Fruit fly (Drosophila melanogaster) whole organism, prepupa: Measurements from ENCODE around the gene CNMa.

Experiments
- CG10631 ChIP-seq: fragments of 200-800 bp; sonication (Bioruptor generic); optimal IDR thresholded peaks from 2 replicates; lab custom pipeline; 2016; ENCODE audit warnings: missing biosample characterization, missing genetic modification characterization
- CG10669 ChIP-seq: fragments of 200-800 bp; sonication (Bioruptor generic); optimal IDR thresholded peaks from 3 replicates; lab custom pipeline; 2018; ENCODE audit warnings: missing biosample characterization, mild to moderate bottlenecking, missing genetic modification characterization, moderate library complexity
- CG11762 ChIP-seq: fragments of 200-800 bp; sonication (Bioruptor generic); optimal IDR thresholded peaks from 3 replicates; lab custom pipeline; 2016; ENCODE audit warnings: missing biosample characterization, missing genetic modification characterization; ENCODE audit not compliant: insufficient read depth
- CG11902 ChIP-seq: fragments of 200-800 bp; sonication (Bioruptor generic); optimal IDR thresholded peaks from 3 replicates; lab custom pipeline; 2016; ENCODE audit warnings: missing biosample characterization, missing genetic modification characterization
- CG1621 ChIP-seq: fragments of 200-800 bp; sonication (Bioruptor generic); optimal IDR thresholded peaks from 3 replicates; lab custom pipeline; 2018; ENCODE audit warnings: missing biosample characterization, mild to moderate bottlenecking, missing genetic modification characterization
- CG16779 ChIP-seq: fragments of 200-800 bp; sonication (Bioruptor generic); optimal IDR thresholded peaks from 3 replicates; lab custom pipeline; 2017; ENCODE audit warnings: missing biosample characterization, mild to moderate bottlenecking, missing genetic modification characterization
- CG3032 ChIP-seq: fragments of 200-800 bp; optimal IDR thresholded peaks from 2 replicates; lab custom pipeline; 2019; ENCODE audit warnings: missing biosample characterization, mild to moderate bottlenecking, missing genetic modification characterization, moderate library complexity
- CG31627 ChIP-seq: fragments of 200-800 bp; sonication (Bioruptor generic); optimal IDR thresholded peaks from 3 replicates; lab custom pipeline; 2016; ENCODE audit warnings: missing biosample characterization, missing genetic modification characterization
- CG32006 ChIP-seq: fragments of 200-800 bp; sonication (Bioruptor generic); optimal IDR thresholded peaks from 3 replicates; lab custom pipeline; 2017; ENCODE audit warnings: missing biosample characterization, mild to moderate bottlenecking, missing genetic modification characterization
- CG34406 ChIP-seq: fragments of 200-800 bp; sonication (Bioruptor generic); optimal IDR thresholded peaks from 3 replicates; lab custom pipeline; 2016; ENCODE audit warnings: missing biosample characterization, missing genetic modification characterization
- CG3919 ChIP-seq: fragments of 200-800 bp; sonication (Bioruptor generic); optimal IDR thresholded peaks from 3 replicates; lab custom pipeline; 2016; ENCODE audit warnings: missing biosample characterization, missing genetic modification characterization
- CG4318 ChIP-seq: fragments of 200-800 bp; sonication (Bioruptor generic); optimal IDR thresholded peaks from 3 replicates; lab custom pipeline; 2017; ENCODE audit warnings: missing biosample characterization, mild to moderate bottlenecking, missing genetic modification characterization
- CG6163 ChIP-seq: fragments of 200-800 bp; sonication (Bioruptor generic); IDR thresholded peaks from 3 replicates; pipeline ENCODE4 v1.3.6; 2022; ENCODE audit warnings: missing biosample characterization, missing genetic modification characterization
- CG6276 ChIP-seq: fragments of 200-800 bp; sonication (Bioruptor generic); optimal IDR thresholded peaks from 2 replicates; lab custom pipeline; 2017; ENCODE audit warnings: missing biosample characterization, mild to moderate bottlenecking, missing genetic modification characterization
- CG6808 ChIP-seq: fragments of 200-800 bp; sonication (Bioruptor generic); optimal IDR thresholded peaks from 3 replicates; lab custom pipeline; 2017; ENCODE audit warnings: missing biosample characterization, missing genetic modification characterization, mild to moderate bottlenecking, moderate library complexity, missing genetic modification reagents
- CG7368 ChIP-seq: fragments of 200-800 bp; sonication (Bioruptor generic); optimal IDR thresholded peaks from 3 replicates; lab custom pipeline; 2016; ENCODE audit warnings: missing biosample characterization, missing genetic modification characterization
- CG8119 ChIP-seq: fragments of 200-800 bp; sonication (Bioruptor generic); IDR thresholded peaks from 3 replicates; pipeline ENCODE4 v1.3.6; 2022; ENCODE audit warnings: missing biosample characterization, missing genetic modification characterization
- CG8319 ChIP-seq: fragments of 200-800 bp; sonication (Bioruptor generic); optimal IDR thresholded peaks from 3 replicates; lab custom pipeline; 2016; ENCODE audit warnings: missing biosample characterization, missing genetic modification characterization
- CG8632 ChIP-seq: fragments of 200-800 bp; sonication (Bioruptor generic); optimal IDR thresholded peaks from 3 replicates; lab custom pipeline; 2016; ENCODE audit warnings: missing biosample characterization, missing genetic modification characterization
- CG9139 ChIP-seq: fragments of 200-800 bp; sonication (Bioruptor generic); optimal IDR thresholded peaks from 3 replicates; lab custom pipeline; 2017; ENCODE audit warnings: missing biosample characterization, mild to moderate bottlenecking, missing genetic modification characterization
- Eip75B ChIP-seq: fragments of 200-800 bp; sonication (Bioruptor generic); optimal IDR thresholded peaks from 3 replicates; lab custom pipeline; 2016; ENCODE audit warnings: missing biosample characterization, missing genetic modification characterization
- Eip93F ChIP-seq: fragments of 200-800 bp; sonication (Bioruptor generic); optimal IDR thresholded peaks from 2 replicates; lab custom pipeline; 2016; ENCODE audit warnings: missing biosample characterization, mild to moderate bottlenecking, missing genetic modification characterization
- Ets21C ChIP-seq: fragments of 200-800 bp; sonication (Bioruptor generic); optimal IDR thresholded peaks from 3 replicates; lab custom pipeline; 2016; ENCODE audit warnings: missing biosample characterization, missing genetic modification characterization
- Ets96B ChIP-seq: fragments of 200-800 bp; optimal IDR thresholded peaks from 2 replicates; lab custom pipeline; 2019; ENCODE audit warnings: missing biosample characterization, mild to moderate bottlenecking, missing genetic modification characterization, moderate library complexity
- Gug ChIP-seq: fragments of 200-800 bp; sonication (Bioruptor generic); IDR thresholded peaks from 2 replicates; pipeline ENCODE4 v1.3.6; 2022; ENCODE audit warnings: missing biosample characterization, missing genetic modification characterization
- Hr39 ChIP-seq: fragments of 200-800 bp; sonication (Bioruptor generic); optimal IDR thresholded peaks from 2 replicates; lab custom pipeline; 2016; ENCODE audit warnings: missing biosample characterization, missing genetic modification characterization
- Hr4 ChIP-seq: fragments of 200-800 bp; sonication (Bioruptor generic); optimal IDR thresholded peaks from 3 replicates; lab custom pipeline; 2016; ENCODE audit warnings: missing biosample characterization, missing genetic modification characterization
- Lpt ChIP-seq: fragments of 200-800 bp; sonication (Bioruptor generic); optimal IDR thresholded peaks from 3 replicates; lab custom pipeline; 2016; ENCODE audit warnings: missing biosample characterization, missing genetic modification characterization
- OdsH ChIP-seq: fragments of 200-800 bp; sonication (Bioruptor generic); optimal IDR thresholded peaks from 3 replicates; lab custom pipeline; 2016; ENCODE audit warnings: missing biosample characterization, missing genetic modification characterization
- Sox102F ChIP-seq: fragments of 200-800 bp; sonication (Bioruptor generic); optimal IDR thresholded peaks from 2 replicates; lab custom pipeline; 2016; ENCODE audit warnings: missing biosample characterization, mild to moderate bottlenecking, missing genetic modification characterization
- Sox15 ChIP-seq: fragments of 200-800 bp; sonication (Bioruptor generic); optimal IDR thresholded peaks from 3 replicates; lab custom pipeline; 2016; ENCODE audit warnings: missing biosample characterization, missing genetic modification characterization
- achi ChIP-seq: fragments of 200-800 bp; sonication (Bioruptor generic); optimal IDR thresholded peaks from 3 replicates; lab custom pipeline; 2016; ENCODE audit warnings: missing biosample characterization, missing genetic modification characterization
- acj6 ChIP-seq: fragments of 200-800 bp; sonication (Bioruptor generic); optimal IDR thresholded peaks from 3 replicates; lab custom pipeline; 2016; ENCODE audit warnings: missing biosample characterization, missing genetic modification characterization
- cyc ChIP-seq: fragments of 200-800 bp; sonication (Bioruptor generic); optimal IDR thresholded peaks from 3 replicates; lab custom pipeline; 2016; ENCODE audit warnings: missing biosample characterization, missing genetic modification characterization
- dac ChIP-seq: fragments of 200-800 bp; sonication (Bioruptor generic); optimal IDR thresholded peaks from 2 replicates; lab custom pipeline; 2017; ENCODE audit warnings: missing biosample characterization, mild to moderate bottlenecking, missing genetic modification characterization
- eg ChIP-seq: fragments of 200-800 bp; sonication (Bioruptor generic); IDR thresholded peaks from 3 replicates; pipeline ENCODE4 v1.3.6; 2022; ENCODE audit warnings: missing biosample characterization, missing genetic modification characterization
- esn ChIP-seq: fragments of 200-800 bp; sonication (Bioruptor generic); optimal IDR thresholded peaks from 2 replicates; lab custom pipeline; 2016; ENCODE audit warnings: missing biosample characterization, mild to moderate bottlenecking, missing genetic modification characterization, moderate library complexity
- fd59A ChIP-seq: fragments of 200-800 bp; sonication (Bioruptor generic); optimal IDR thresholded peaks from 2 replicates; lab custom pipeline; 2017; ENCODE audit warnings: missing biosample characterization, mild to moderate bottlenecking, missing genetic modification characterization, missing genetic modification reagents
- fd85E ChIP-seq: fragments of 200-800 bp; sonication (Bioruptor generic); optimal IDR thresholded peaks from 3 replicates; lab custom pipeline; 2016; ENCODE audit warnings: missing biosample characterization, missing genetic modification characterization
- fkh ChIP-seq: fragments of 200-800 bp; sonication (Bioruptor generic); optimal IDR thresholded peaks from 3 replicates; lab custom pipeline; 2017; ENCODE audit warnings: missing biosample characterization, mild to moderate bottlenecking, missing genetic modification characterization, moderate library complexity
- lz ChIP-seq: fragments of 200-800 bp; sonication (Bioruptor generic); optimal IDR thresholded peaks from 3 replicates; lab custom pipeline; 2016; ENCODE audit warnings: missing biosample characterization, missing genetic modification characterization
- pdm3 ChIP-seq: fragments of 200-800 bp; sonication (Bioruptor generic); optimal IDR thresholded peaks from 3 replicates; lab custom pipeline; 2016; ENCODE audit warnings: missing biosample characterization, missing genetic modification characterization
- salr ChIP-seq, 2 experiments: fragments of 200-800 bp; sonication (Bioruptor generic); optimal IDR thresholded peaks; 3 replicates each; lab custom pipeline; 2016 to 2018; ENCODE audit warnings: missing biosample characterization in 2 of 2, missing genetic modification characterization in 2 of 2, mild to moderate bottlenecking in 1 of 2
- svp ChIP-seq: fragments of 200-800 bp; sonication (Bioruptor generic); peaks from one replicate; lab custom pipeline; 2016; ENCODE audit warnings: missing biosample characterization, missing genetic modification characterization
- vri ChIP-seq: fragments of 200-800 bp; sonication (Bioruptor generic); optimal IDR thresholded peaks from 3 replicates; lab custom pipeline; 2016; ENCODE audit warnings: missing biosample characterization, mild to moderate bottlenecking, missing genetic modification characterization

CNMa gene

dm6 chr3L:1880692-1881091 is 25.3 kb upstream of the CNMa start (continued):
- TF ChIP-seq CG31627 (GFP tag; lab: Kevin White, UChicago) (no peak), Eip75B (GFP tag; lab: Kevin White, UChicago) (peak; percentile 25), Ets96B (tag; lab: Kevin White, UChicago) (peak; percentile 47), fkh (GFP tag; lab: Kevin White, UChicago) (no peak), Ets21C (no peak), CG8119 (GFP tag; lab: Robert Waterston, UW) (peak; percentile 46; the same call in 1 of the 3 replicates), Hr4 (GFP tag; lab: Kevin White, UChicago) (peak; percentile 13), salr (GFP tag; optimal IDR thresholded peaks at IDR 0.05; lab: Kevin White, UChicago) (no peak), CG9139 (peak; percentile 8), CG6276 (GFP tag; lab: Kevin White, UChicago) (peak; percentile 51), lz (GFP tag; lab: Kevin White, UChicago) (no peak), achi (peak; percentile 52), CG8319 (GFP tag; lab: Kevin White, UChicago) (no peak), cyc (GFP tag; lab: Kevin White, UChicago) (peak; percentile 15), CG6163 (peak; percentile 83), Eip93F (GFP tag; lab: Kevin White, UChicago) (no peak), Sox15 (GFP tag; lab: Kevin White, UChicago) (no peak), pdm3 (GFP tag; lab: Kevin White, UChicago) (no peak), acj6 (GFP tag; lab: Kevin White, UChicago) (no peak), CG16779 (tag; lab: Kevin White, UChicago) (no peak), Hr39 (GFP tag; lab: Kevin White, UChicago) (no peak), CG7368 (GFP tag; lab: Kevin White, UChicago) (peak; percentile 33), svp (peak; percentile 44), fd59A (GFP tag; lab: Kevin White, UChicago) (no peak), eg (GFP tag; lab: Robert Waterston, UW) (peak; percentile 84), vri (GFP tag; lab: Kevin White, UChicago) (no peak), CG3032 (tag; lab: Kevin White, UChicago) (no peak), CG32006 (GFP tag; lab: Kevin White, UChicago) (peak; percentile 36), Sox102F (GFP tag; lab: Kevin White, UChicago) (no peak), OdsH (GFP tag; lab: Kevin White, UChicago) (no peak), CG10631 (GFP tag; lab: Kevin White, UChicago) (peak; percentile 0), CG8632 (GFP tag; lab: Kevin White, UChicago) (no peak), CG4318 (GFP tag; lab: Kevin White, UChicago) (no peak), CG11762 (GFP tag; lab: Kevin White, UChicago) (peak; percentile 14), esn (no peak), Lpt (no peak), CG1621 (tag; lab: Kevin White, UChicago) (no peak), CG34406 (GFP tag; lab: Kevin White, UChicago) (no peak), fd85E (GFP tag; lab: Kevin White, UChicago) (no peak), dac (GFP tag; lab: Kevin White, UChicago) (no peak), CG11902 (peak; percentile 1), CG10669 (GFP tag; lab: Kevin White, UChicago) (peak; percentile 40), CG6808 (GFP tag; lab: Kevin White, UChicago) (peak; percentile 38), Gug (GFP tag; lab: Robert Waterston, UW) (peak; percentile 70), CG3919 (GFP tag; lab: Kevin White, UChicago) (peak; percentile 69)
